Worm (Caenorhabditis elegans) whole organism, L1 larva: Measurements from ENCODE around the gene aex-3.

ENCODE experiments used
- C16A3.4 ChIP-seq: fragments of 150-350 bp; optimal IDR thresholded peaks from 2 replicates; lab custom pipeline; 2014; ENCODE audit warnings: missing biosample characterization, missing genetic modification characterization
- C34B4.2 ChIP-seq: sonication (generic microtip); optimal IDR thresholded peaks from 2 replicates; lab custom pipeline; 2017; ENCODE audit warnings: mild to moderate bottlenecking, missing genetic modification characterization, missing compliant biosample characterization
- aly-2 ChIP-seq: fragments of 150-350 bp; optimal IDR thresholded peaks from 2 replicates; lab custom pipeline; 2014; ENCODE audit warnings: missing biosample characterization, missing genetic modification characterization
- blmp-1 ChIP-seq: fragments of 150-350 bp; optimal IDR thresholded peaks from 2 replicates; lab custom pipeline; 2014; ENCODE audit warnings: missing biosample characterization, missing genetic modification characterization
- ceh-63 ChIP-seq: fragments of 200-800 bp; sonication (Bioruptor generic); optimal IDR thresholded peaks from 2 replicates; lab custom pipeline; 2018; ENCODE audit warnings: mild to moderate bottlenecking, missing genetic modification characterization, missing compliant biosample characterization
- ceh-88 ChIP-seq: fragments of 200-800 bp; sonication (Bioruptor generic); IDR thresholded peaks from 2 replicates; pipeline ENCODE4 v1.3.6; 2022; ENCODE audit warnings: missing genetic modification characterization, missing compliant biosample characterization
- ceh-90 ChIP-seq: sonication (generic microtip); optimal IDR thresholded peaks from 2 replicates; lab custom pipeline; 2016; ENCODE audit warnings: missing genetic modification characterization, missing compliant biosample characterization
- ces-1 ChIP-seq: fragments of 150-350 bp; optimal IDR thresholded peaks from 2 replicates; lab custom pipeline; 2014; ENCODE audit warnings: missing biosample characterization, missing genetic modification reagents, missing genetic modification characterization
- efl-1 ChIP-seq, 4 experiments: fragments of 150-350 bp; optimal IDR thresholded peaks in 3 of 4; peaks in 1 of 4; 1 replicate in 1 of 4; 2 replicates in 3 of 4; lab custom pipeline; 2014; ENCODE audit warnings: missing biosample characterization in 2 of 4, missing genetic modification characterization in 2 of 4, missing genetic modification reagents in 2 of 4
- egl-27 ChIP-seq, 2 experiments: fragments of 150-350 bp in 1 of 2; sonication (generic microtip); optimal IDR thresholded peaks; 3 replicates each; lab custom pipeline; 2017 to 2018; ENCODE audit warnings: missing biosample characterization in 2 of 2, missing genetic modification characterization in 2 of 2, missing genetic modification reagents in 2 of 2
- fkh-10 ChIP-seq: sonication (generic microtip); optimal IDR thresholded peaks from 2 replicates; lab custom pipeline; 2017; ENCODE audit warnings: missing biosample characterization, missing genetic modification reagents, missing genetic modification characterization
- fkh-4 ChIP-seq: sonication (generic microtip); optimal IDR thresholded peaks from 2 replicates; lab custom pipeline; 2016; ENCODE audit warnings: missing compliant biosample characterization, missing genetic modification characterization, borderline replicate concordance
- fos-1 ChIP-seq: fragments of 150-350 bp; optimal IDR thresholded peaks from 2 replicates; lab custom pipeline; 2014; ENCODE audit warnings: missing biosample characterization, missing genetic modification characterization
- grh-1 ChIP-seq: fragments of 200-800 bp; sonication (Bioruptor generic); IDR thresholded peaks from 2 replicates; pipeline ENCODE4 v1.3.6; 2022; ENCODE audit warnings: missing genetic modification reagents, missing genetic modification characterization, missing compliant biosample characterization
- hlh-17 ChIP-seq: fragments of 200-800 bp; sonication (Bioruptor generic); optimal IDR thresholded peaks from 2 replicates; lab custom pipeline; 2018; ENCODE audit warnings: missing genetic modification characterization, mild to moderate bottlenecking, missing compliant biosample characterization, moderate library complexity, borderline replicate concordance
- hlh-4 ChIP-seq: sonication (generic microtip); optimal IDR thresholded peaks from 2 replicates; lab custom pipeline; 2016; ENCODE audit warnings: mild to moderate bottlenecking, missing genetic modification characterization, missing compliant biosample characterization
- hpl-2 ChIP-seq: fragments of 150-350 bp; optimal IDR thresholded peaks from 2 replicates; lab custom pipeline; 2014; ENCODE audit warnings: missing biosample characterization, missing genetic modification reagents, missing genetic modification characterization
- isw-1 ChIP-seq: fragments of 200-800 bp; sonication (Bioruptor generic); IDR thresholded peaks from 2 replicates; pipeline ENCODE4 v1.3.6; 2022; ENCODE audit warnings: missing genetic modification characterization, missing compliant biosample characterization
- lin-14 ChIP-seq: fragments of 200-800 bp; sonication (Bioruptor generic); optimal IDR thresholded peaks from 2 replicates; lab custom pipeline; 2018; ENCODE audit warnings: mild to moderate bottlenecking, missing genetic modification characterization, moderate library complexity, missing compliant biosample characterization
- lin-15B ChIP-seq: fragments of 150-350 bp; sonication (generic microtip); optimal IDR thresholded peaks from 3 replicates; lab custom pipeline; 2014; ENCODE audit warnings: missing biosample characterization, missing genetic modification characterization
- lin-39 ChIP-seq: fragments of 150-350 bp; optimal IDR thresholded peaks from 2 replicates; lab custom pipeline; 2014; ENCODE audit warnings: missing biosample characterization, missing genetic modification reagents, missing genetic modification characterization
- mep-1 ChIP-seq: fragments of 150-350 bp; optimal IDR thresholded peaks from 2 replicates; lab custom pipeline; 2014; ENCODE audit warnings: missing biosample characterization, missing genetic modification characterization
- nhr-19 ChIP-seq: fragments of 200-800 bp; sonication (Bioruptor generic); conservative IDR thresholded peaks from 2 replicates; pipeline ENCODE4 v1.3.6; 2022; ENCODE audit warnings: missing genetic modification characterization, missing compliant biosample characterization
- nhr-237 ChIP-seq: fragments of 150-350 bp; optimal IDR thresholded peaks from 2 replicates; lab custom pipeline; 2014; ENCODE audit warnings: missing biosample characterization, missing genetic modification characterization
- nhr-28 ChIP-seq: fragments of 150-350 bp; optimal IDR thresholded peaks from 2 replicates; lab custom pipeline; 2014; ENCODE audit warnings: missing biosample characterization, missing genetic modification characterization
- nhr-47 ChIP-seq: sonication (generic microtip); optimal IDR thresholded peaks from 2 replicates; lab custom pipeline; 2016; ENCODE audit warnings: mild to moderate bottlenecking, missing genetic modification characterization, moderate library complexity, missing compliant biosample characterization
- nhr-71 ChIP-seq: sonication (generic microtip); optimal IDR thresholded peaks from 2 replicates; lab custom pipeline; 2016; ENCODE audit warnings: mild to moderate bottlenecking, missing genetic modification characterization, moderate library complexity, missing compliant biosample characterization
- nhr-76 ChIP-seq: sonication (generic microtip); optimal IDR thresholded peaks from 2 replicates; lab custom pipeline; 2017; ENCODE audit warnings: missing biosample characterization, missing genetic modification characterization
- nhr-77 ChIP-seq: fragments of 150-350 bp; optimal IDR thresholded peaks from 2 replicates; lab custom pipeline; 2014; ENCODE audit warnings: missing biosample characterization, missing genetic modification characterization
- nhr-84 ChIP-seq: sonication (generic microtip); optimal IDR thresholded peaks from 2 replicates; lab custom pipeline; 2017; ENCODE audit warnings: missing biosample characterization, missing genetic modification characterization
- nhr-90 ChIP-seq: sonication (generic microtip); optimal IDR thresholded peaks from 2 replicates; lab custom pipeline; 2016; ENCODE audit warnings: mild to moderate bottlenecking, missing genetic modification characterization, missing compliant biosample characterization; ENCODE audit not compliant: poor library complexity
- pag-3 ChIP-seq: sonication (generic microtip); optimal IDR thresholded peaks from 2 replicates; lab custom pipeline; 2017; ENCODE audit warnings: missing genetic modification characterization, mild to moderate bottlenecking, missing compliant biosample characterization, antibody characterized with exemption, borderline replicate concordance; ENCODE audit not compliant: insufficient read depth
- rnt-1 ChIP-seq: sonication (generic microtip); optimal IDR thresholded peaks from 2 replicates; lab custom pipeline; 2016; ENCODE audit warnings: mild to moderate bottlenecking, missing genetic modification characterization, moderate library complexity, missing compliant biosample characterization
- skn-1 ChIP-seq: fragments of 150-350 bp; optimal IDR thresholded peaks from 2 replicates; lab custom pipeline; 2014; ENCODE audit warnings: missing biosample characterization, missing genetic modification characterization
- snpc-4 ChIP-seq: fragments of 150-350 bp; optimal IDR thresholded peaks from 2 replicates; lab custom pipeline; 2014; ENCODE audit warnings: missing biosample characterization, missing genetic modification characterization
- snu-23 ChIP-seq: sonication (generic microtip); optimal IDR thresholded peaks from 2 replicates; lab custom pipeline; 2016; ENCODE audit warnings: missing genetic modification characterization, missing compliant biosample characterization
- sox-4 ChIP-seq: sonication (generic microtip); optimal IDR thresholded peaks from 2 replicates; lab custom pipeline; 2016; ENCODE audit warnings: missing genetic modification characterization, missing compliant biosample characterization
- sptf-1 ChIP-seq: fragments of 150-350 bp; optimal IDR thresholded peaks from 2 replicates; lab custom pipeline; 2014; ENCODE audit warnings: missing biosample characterization, missing genetic modification characterization
- sup-37 ChIP-seq: fragments of 200-800 bp; sonication (Bioruptor generic); optimal IDR thresholded peaks from 2 replicates; lab custom pipeline; 2018; ENCODE audit warnings: mild to moderate bottlenecking, missing genetic modification characterization, missing compliant biosample characterization
- unc-30 ChIP-seq: sonication (generic microtip); optimal IDR thresholded peaks from 2 replicates; lab custom pipeline; 2017; ENCODE audit warnings: missing biosample characterization, missing genetic modification characterization
- unc-86 ChIP-seq: sonication (generic microtip); optimal IDR thresholded peaks from 2 replicates; lab custom pipeline; 2016; ENCODE audit warnings: missing genetic modification characterization, missing compliant biosample characterization
- unc-98 ChIP-seq: fragments of 200-800 bp; sonication (Bioruptor generic); IDR thresholded peaks from 2 replicates; pipeline ENCODE4 v1.3.6; 2022; ENCODE audit warnings: missing genetic modification characterization, missing compliant biosample characterization
- vab-15 ChIP-seq: sonication (generic microtip); optimal IDR thresholded peaks from 2 replicates; lab custom pipeline; 2017; ENCODE audit warnings: missing genotype, mild to moderate bottlenecking, missing genetic modification characterization, missing compliant biosample characterization
- xbp-1 ChIP-seq: sonication (generic microtip); optimal IDR thresholded peaks from 2 replicates; lab custom pipeline; 2016; ENCODE audit warnings: missing genetic modification characterization, missing compliant biosample characterization
- zag-1 ChIP-seq: fragments of 150-350 bp; optimal IDR thresholded peaks from 2 replicates; lab custom pipeline; 2014; ENCODE audit warnings: missing biosample characterization, missing genetic modification characterization
- zip-4 ChIP-seq: fragments of 200-800 bp; sonication (Bioruptor generic); optimal IDR thresholded peaks from 2 replicates; lab custom pipeline; 2018; ENCODE audit warnings: mild to moderate bottlenecking, missing genetic modification characterization, moderate library complexity, missing compliant biosample characterization

The aex-3 gene

ce11 chrX:806515-806914 lies 47.0 kb upstream of the aex-3 start (continued):
- TF ChIP-seq fkh-4 (tag; lab: Kevin White, UChicago): peak; percentile 89
- TF ChIP-seq unc-86: peak; percentile 96
- TF ChIP-seq hlh-17 (GFP tag; lab: Kevin White, UChicago): no peak
- peak; percentile 79 for TF ChIP-seq nhr-28 (tag; lab: Kevin White, UChicago)
- peak; percentile 100 for TF ChIP-seq skn-1
- peak; percentile 90 to 92 for TF ChIP-seq egl-27 (tag; optimal IDR thresholded peaks at IDR 0.05; lab: Kevin White, UChicago)
- peak; percentile 92 for TF ChIP-seq grh-1 (GFP tag; lab: Robert Waterston, UW)
- peak; percentile 92 for TF ChIP-seq unc-98 (GFP tag; lab: Robert Waterston, UW)
- TF ChIP-seq sup-37 (GFP tag; lab: Kevin White, UChicago): peak; percentile 88
- TF ChIP-seq nhr-84 (tag; lab: Kevin White, UChicago): peak; percentile 94
- TF ChIP-seq snpc-4 (tag; lab: Kevin White, UChicago): peak; percentile 94
- peak; percentile 99 for TF ChIP-seq lin-39 (tag; lab: Kevin White, UChicago)
- TF ChIP-seq efl-1 (optimal IDR thresholded peaks at IDR 0.05; lab: Kevin White, UChicago): peak; percentile 84 to 92
- peak; percentile 52 to 96 for TF ChIP-seq efl-1 (GFP tag; optimal IDR thresholded peaks at IDR 0.05 in 1 of 2; lab: Kevin White, UChicago)
- TF ChIP-seq zag-1 (tag; lab: Kevin White, UChicago): no peak
- peak; percentile 100 for TF ChIP-seq snu-23 (GFP tag; lab: Kevin White, UChicago)
- TF ChIP-seq blmp-1: peak; percentile 59
- TF ChIP-seq nhr-237 (tag; lab: Kevin White, UChicago): peak; percentile 98
- peak; percentile 98 for TF ChIP-seq sox-4 (tag; lab: Kevin White, UChicago)
- peak; percentile 96 for TF ChIP-seq ceh-88
- peak; percentile 98 for TF ChIP-seq ceh-63
- TF ChIP-seq fos-1 (tag; lab: Kevin White, UChicago): peak; percentile 97
- peak; percentile 100 for TF ChIP-seq nhr-90
- TF ChIP-seq pag-3 (tag; lab: Kevin White, UChicago): peak; percentile 55
- TF ChIP-seq C34B4.2 (tag; lab: Kevin White, UChicago): no peak
- peak; percentile 94 for TF ChIP-seq zip-4
- peak; percentile 98 for TF ChIP-seq lin-14
- peak; percentile 82 for TF ChIP-seq vab-15 (tag; lab: Kevin White, UChicago)
- peak; percentile 99 for TF ChIP-seq nhr-47 (tag; lab: Kevin White, UChicago)
- peak; percentile 99 for TF ChIP-seq fkh-10
- TF ChIP-seq isw-1 (GFP tag; lab: Robert Waterston, UW): peak; percentile 89
- TF ChIP-seq nhr-76: peak; percentile 66
- TF ChIP-seq mep-1 (tag; lab: Kevin White, UChicago): peak; percentile 100
- TF ChIP-seq xbp-1 (tag; lab: Kevin White, UChicago): peak; percentile 95
- TF ChIP-seq lin-15B (tag; lab: Kevin White, UChicago): peak; percentile 56
- peak; percentile 99 for TF ChIP-seq nhr-77 (tag; lab: Kevin White, UChicago)
- peak; percentile 99 for TF ChIP-seq rnt-1 (tag; lab: Kevin White, UChicago)
- TF ChIP-seq nhr-71 (tag; lab: Kevin White, UChicago): peak; percentile 98
- no peak for TF ChIP-seq hlh-4
- TF ChIP-seq aly-2 (tag; lab: Kevin White, UChicago): peak; percentile 93
- no peak for TF ChIP-seq ceh-90 (tag; lab: Kevin White, UChicago)
- TF ChIP-seq nhr-19 (GFP tag; lab: Robert Waterston, UW): peak; percentile 97
- peak; percentile 97 for TF ChIP-seq hpl-2 (GFP tag; lab: Kevin White, UChicago)
- no peak for TF ChIP-seq sptf-1 (tag; lab: Kevin White, UChicago)
- peak; percentile 78 for TF ChIP-seq ces-1 (GFP tag; lab: Kevin White, UChicago)
- TF ChIP-seq C16A3.4 (tag; lab: Kevin White, UChicago): peak; percentile 100
- TF ChIP-seq unc-30 (tag; lab: Kevin White, UChicago): no peak
- TF ChIP-seq, all 84 proteins: peak for 73
